Worm (Caenorhabditis elegans) whole organism, early embryonic: Measurements from ENCODE around the gene oac-59.

ENCODE experiments used
- B0310.2 ChIP-seq: sonication (generic microtip); optimal IDR thresholded peaks from 2 replicates; lab custom pipeline; 2016; ENCODE audit warnings: mild to moderate bottlenecking, missing genetic modification characterization, missing compliant biosample characterization
- ama-1 ChIP-seq: fragments of 150-350 bp; optimal IDR thresholded peaks from 2 replicates; lab custom pipeline; 2014
- ceh-36 ChIP-seq: sonication (generic microtip); optimal IDR thresholded peaks from 2 replicates; lab custom pipeline; 2016; ENCODE audit warnings: missing genetic modification characterization, inconsistent platforms, missing compliant biosample characterization
- flt-1 ChIP-seq: fragments of 200-800 bp; sonication (Bioruptor generic); IDR thresholded peaks from 2 replicates; pipeline ENCODE4 v1.3.6; 2022; ENCODE audit warnings: missing genetic modification characterization, missing compliant biosample characterization

DNA sequence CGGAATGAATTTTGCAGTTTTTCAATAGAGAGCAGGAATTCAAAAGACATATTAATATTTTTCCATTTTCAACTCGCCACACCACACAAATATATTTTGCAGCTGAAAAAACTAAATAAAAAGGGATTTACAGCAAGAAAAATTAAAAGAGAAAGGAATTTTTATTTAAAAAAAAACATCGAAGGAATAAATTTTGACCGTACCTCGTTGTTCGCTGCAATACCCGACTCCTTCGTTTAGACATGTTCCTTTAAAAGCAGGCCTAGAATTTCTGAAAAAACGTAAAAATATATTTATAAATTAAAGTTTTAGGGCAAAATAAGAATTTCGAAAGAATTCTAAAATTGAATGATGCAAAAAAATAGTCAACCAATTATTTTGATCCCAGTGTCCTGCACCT lies 34.7 kb upstream of the oac-59 start, which contains the start of gene F19B6.1:
- no peak for TF ChIP-seq ama-1 (lab: Kevin White, UChicago)
- no peak for TF ChIP-seq flt-1 (GFP tag; lab: Robert Waterston, UW)
- no peak for TF ChIP-seq ceh-36 (tag; lab: Kevin White, UChicago)
- TF ChIP-seq B0310.2 (tag; lab: Kevin White, UChicago), result no peak
